Worm (Caenorhabditis elegans) whole organism, L4/young adult: ENCODE measurements around the gene C01G10.10.
"Not testable (repeated sequence)": the region's sequence is repeated elsewhere in the genome, so short reads cannot be mapped to it uniquely, and the experiment has no call there.

Source experiments
- W03F9.2 ChIP-seq: fragments of 150-350 bp; optimal IDR thresholded peaks from 2 replicates; lab custom pipeline; 2014; ENCODE audit warnings: missing biosample characterization, missing genetic modification characterization
- dao-5 ChIP-seq: sonication (generic microtip); optimal IDR thresholded peaks from 2 replicates; lab custom pipeline; 2016; ENCODE audit warnings: missing genotype, missing genetic modification characterization, moderate library complexity, missing compliant biosample characterization
- him-1 ChIP-seq: sonication (generic microtip); optimal IDR thresholded peaks from 2 replicates; lab custom pipeline; 2016; ENCODE audit warnings: missing genotype, missing genetic modification reagents, missing genetic modification characterization, missing compliant biosample characterization

ce11 chrV:15031373-15031772, 50.9 kb downstream of the C01G10.10 start, which contains the start of gene cng-1:
- TF ChIP-seq him-1 (tag; lab: Kevin White, UChicago); W03F9.2 (tag; lab: Kevin White, UChicago); dao-5: not testable (repeated sequence)
